Worm (Caenorhabditis elegans) whole organism, dauer: Measurements from ENCODE around the gene R11D1.10.

Source experiments
- unc-62 ChIP-seq: sonication (generic microtip); optimal IDR thresholded peaks from 2 replicates; lab custom pipeline; 2017; ENCODE audit warnings: missing biosample characterization, missing genetic modification reagents, missing genetic modification characterization

R11D1.10 gene

DNA sequence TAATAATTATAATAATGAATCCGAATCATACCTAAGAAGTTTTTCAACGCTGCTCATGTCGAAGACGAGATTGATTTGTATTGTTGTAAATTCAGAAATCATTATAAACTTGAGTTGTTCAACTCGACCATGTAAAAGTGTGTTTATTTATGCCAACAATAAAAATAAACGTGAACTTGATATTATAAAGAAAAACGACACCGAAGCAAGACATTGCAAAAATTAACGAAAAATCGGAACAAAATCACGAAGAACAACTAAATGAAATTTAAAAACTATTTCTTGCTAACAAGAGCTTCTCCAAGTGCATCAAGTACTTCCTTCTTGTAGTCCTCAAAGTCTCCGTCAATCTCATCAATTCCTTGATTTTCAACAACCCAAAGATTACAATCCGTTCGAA is 31.6 kb downstream of the R11D1.10 start, which contains the start of gene F18E2.15:
Gene F18E2.15 (minus strand): TSS at position 101 of the 400 bp plus-strand sequence.
- TF ChIP-seq unc-62 (GFP tag; lab: Kevin White, UChicago), result no peak

DNA sequence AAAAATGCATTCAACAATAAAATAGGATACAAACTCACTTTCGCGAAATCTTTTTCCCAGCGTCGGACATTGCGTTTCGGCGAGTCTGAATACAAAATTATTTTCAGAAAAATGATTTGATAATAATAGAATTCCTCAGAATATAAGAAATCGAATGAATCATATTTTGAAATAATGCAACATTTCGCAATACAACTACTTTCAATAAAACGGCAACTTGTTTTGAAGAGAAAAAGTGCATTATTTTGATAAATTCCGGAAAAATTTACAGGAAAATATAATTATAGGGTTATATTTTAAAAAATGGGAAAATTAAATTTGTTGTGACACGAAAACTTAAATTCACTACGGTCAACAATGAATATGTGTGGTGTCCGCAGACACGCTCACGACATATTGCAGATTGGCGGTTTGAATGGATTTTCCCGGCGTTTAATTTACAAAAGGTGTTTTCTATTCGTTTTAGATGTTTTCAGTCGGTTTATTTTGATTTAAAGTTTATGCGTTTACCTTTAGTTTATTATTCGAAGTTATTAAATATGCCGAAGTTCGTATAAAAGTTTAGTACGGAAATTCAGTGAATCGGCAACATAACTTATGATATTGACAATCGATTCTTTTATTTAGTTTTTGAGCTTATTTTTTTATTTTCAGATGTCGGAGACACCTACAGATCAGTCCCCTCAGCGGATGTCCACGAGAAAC is 34.1 kb downstream of the R11D1.10 start, which contains the start of the genes abcf-1 and scc-3:
Gene abcf-1 (minus strand): TSS at position 85 of the 705 bp plus-strand sequence.
Gene scc-3 (plus strand): TSS at position 655 of the 705 bp plus-strand sequence.
- no peak for TF ChIP-seq unc-62 (GFP tag; lab: Kevin White, UChicago)

DNA sequence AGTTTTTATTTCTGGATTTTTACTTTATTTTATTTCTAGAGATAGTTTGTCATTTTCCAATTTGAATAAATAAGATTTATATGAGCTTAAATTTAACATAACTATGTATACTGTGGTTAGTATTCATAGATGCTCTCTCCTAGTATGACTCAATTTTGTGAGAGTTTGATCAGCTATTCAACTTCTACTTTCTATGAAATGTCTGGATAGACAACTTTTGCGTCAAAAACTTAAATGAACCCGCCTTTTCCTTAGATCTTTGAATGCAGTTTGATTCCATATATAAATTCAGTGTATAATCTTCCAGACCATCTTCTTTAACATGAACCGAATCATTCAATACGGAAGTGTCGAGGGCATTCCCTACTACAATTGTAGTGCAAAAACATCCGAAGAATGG is 39.6 kb downstream of the R11D1.10 start, which contains the start of gene srt-43:
Gene srt-43 (plus strand): TSS at position 301 of the 400 bp plus-strand sequence.
- no peak for TF ChIP-seq unc-62 (GFP tag; lab: Kevin White, UChicago)

- TF ChIP-seq unc-62 (GFP tag; lab: Kevin White, UChicago), result no peak
Measured at ce11 chrV:12773222-12773621, 43.9 kb downstream of the R11D1.10 start, which contains the start of gene ZC455.1. ZC455.1 (plus strand) TSS chrV:12773522.

ce11 chrV:12773852-12774251 is 44.5 kb downstream of the R11D1.10 start:
- no peak for TF ChIP-seq unc-62 (GFP tag; lab: Kevin White, UChicago)

ce11 chrV:12780248-12780647 is 50.9 kb downstream of the R11D1.10 start:
- TF ChIP-seq unc-62 (GFP tag; lab: Kevin White, UChicago), result no peak
